Fruit fly (Drosophila melanogaster) whole organism, embryonic: Measurements from ENCODE around the gene TbCMF46.

Experiments
- Awh ChIP-seq: fragments of 200-800 bp; sonication (Bioruptor generic); IDR thresholded peaks from 2 replicates; pipeline ENCODE4, ENCODE4 v1.3.6; 2022; ENCODE audit warnings: missing biosample characterization, missing genetic modification characterization
- CG10543 ChIP-seq: fragments of 200-800 bp; sonication (Bioruptor generic); optimal IDR thresholded peaks from 3 replicates; lab custom pipeline; 2017; ENCODE audit warnings: missing biosample characterization, mild to moderate bottlenecking, missing genetic modification characterization, moderate library complexity
- CG11504 ChIP-seq: fragments of 200-800 bp; sonication (Bioruptor generic); optimal IDR thresholded peaks from 3 replicates; lab custom pipeline; 2019; ENCODE audit warnings: missing biosample characterization, mild to moderate bottlenecking, missing genetic modification characterization, moderate library complexity
- CG11696 ChIP-seq: fragments of 200-800 bp; sonication (Bioruptor generic); IDR thresholded peaks from 2 replicates; pipeline ENCODE4 v1.3.6; 2022; ENCODE audit warnings: missing biosample characterization, missing genetic modification characterization
- CG11723 ChIP-seq: fragments of 200-800 bp; sonication (Bioruptor generic); optimal IDR thresholded peaks from 2 replicates; lab custom pipeline; 2017; ENCODE audit warnings: missing biosample characterization, mild to moderate bottlenecking, missing genetic modification characterization
- CG12155 ChIP-seq: fragments of 200-800 bp; sonication (Bioruptor generic); optimal IDR thresholded peaks from 3 replicates; lab custom pipeline; 2016; ENCODE audit warnings: missing biosample characterization, missing genetic modification characterization
- CG12391 ChIP-seq: fragments of 200-800 bp; sonication (Bioruptor generic); optimal IDR thresholded peaks from 3 replicates; lab custom pipeline; 2018; ENCODE audit warnings: missing biosample characterization, mild to moderate bottlenecking, missing genetic modification characterization, moderate library complexity
- CG1529 ChIP-seq: fragments of 200-800 bp; sonication (Bioruptor generic); optimal IDR thresholded peaks from 3 replicates; lab custom pipeline; 2018; ENCODE audit warnings: missing biosample characterization, missing genetic modification characterization
- CG15479 ChIP-seq: fragments of 200-800 bp; sonication (Bioruptor generic); optimal IDR thresholded peaks from 3 replicates; lab custom pipeline; 2019; ENCODE audit warnings: missing biosample characterization, mild to moderate bottlenecking, missing genetic modification characterization, moderate library complexity
- CG17802 ChIP-seq: fragments of 200-800 bp; sonication (Bioruptor generic); optimal IDR thresholded peaks from 2 replicates; lab custom pipeline; 2018; ENCODE audit warnings: missing biosample characterization, mild to moderate bottlenecking, missing genetic modification characterization, moderate library complexity
- CG18011 ChIP-seq: fragments of 200-800 bp; sonication (Bioruptor generic); optimal IDR thresholded peaks from 2 replicates; lab custom pipeline; 2017; ENCODE audit warnings: missing biosample characterization, missing genetic modification characterization, mild to moderate bottlenecking, moderate library complexity, missing genotype
- CG2875 ChIP-seq: fragments of 200-800 bp; sonication (Bioruptor generic); optimal IDR thresholded peaks from 2 replicates; lab custom pipeline; 2017; ENCODE audit warnings: missing biosample characterization, mild to moderate bottlenecking, missing genetic modification characterization, missing genetic modification reagents
- CG32767 ChIP-seq: fragments of 200-800 bp; sonication (Bioruptor generic); IDR thresholded peaks from 2 replicates; pipeline ENCODE4 v1.3.6; 2022; ENCODE audit warnings: missing biosample characterization, missing genetic modification characterization
- CG4424 ChIP-seq: fragments of 200-800 bp; sonication (Bioruptor generic); optimal IDR thresholded peaks from 3 replicates; lab custom pipeline; 2016; ENCODE audit warnings: missing biosample characterization, missing genetic modification characterization
- CG5245 ChIP-seq: fragments of 200-800 bp; sonication (Bioruptor generic); optimal IDR thresholded peaks from 3 replicates; lab custom pipeline; 2016; ENCODE audit warnings: missing biosample characterization, missing genetic modification characterization
- CG6765 ChIP-seq: fragments of 200-800 bp; sonication (Bioruptor generic); optimal IDR thresholded peaks from 3 replicates; lab custom pipeline; 2017; ENCODE audit warnings: missing biosample characterization, mild to moderate bottlenecking, missing genetic modification characterization
- CG6791 ChIP-seq: fragments of 200-800 bp; sonication (Bioruptor generic); IDR thresholded peaks from 3 replicates; pipeline ENCODE4 v1.3.6; 2022; ENCODE audit warnings: missing biosample characterization, missing genetic modification characterization; ENCODE audit not compliant: partially characterized antibody
- CG7271 ChIP-seq: fragments of 200-800 bp; sonication (Bioruptor generic); optimal IDR thresholded peaks from 2 replicates; lab custom pipeline; 2018; ENCODE audit warnings: missing biosample characterization, mild to moderate bottlenecking, missing genetic modification characterization, moderate library complexity
- CG7928 ChIP-seq: fragments of 200-800 bp; sonication (Bioruptor generic); optimal IDR thresholded peaks from 2 replicates; lab custom pipeline; 2017; ENCODE audit warnings: missing biosample characterization, mild to moderate bottlenecking, missing genetic modification characterization
- Hr3 ChIP-seq: fragments of 200-800 bp; sonication (Bioruptor generic); optimal IDR thresholded peaks from 3 replicates; lab custom pipeline; 2016; ENCODE audit warnings: missing biosample characterization, missing genetic modification characterization
- Hsf ChIP-seq: fragments of 200-800 bp; sonication (Bioruptor generic); optimal IDR thresholded peaks from 3 replicates; lab custom pipeline; 2016; ENCODE audit warnings: missing biosample characterization, missing genetic modification characterization
- Nf-YA ChIP-seq: fragments of 200-800 bp; sonication (Bioruptor generic); IDR thresholded peaks from 2 replicates; pipeline ENCODE4 v1.3.6; 2022; ENCODE audit warnings: missing biosample characterization, missing genetic modification characterization
- Oaz ChIP-seq: fragments of 200-800 bp; sonication (Bioruptor generic); IDR thresholded peaks from 2 replicates; pipeline ENCODE4 v1.3.6; 2022; ENCODE audit warnings: missing biosample characterization, missing genetic modification characterization
- Oli ChIP-seq: fragments of 200-800 bp; sonication (Bioruptor generic); optimal IDR thresholded peaks from 2 replicates; lab custom pipeline; 2018; ENCODE audit warnings: missing biosample characterization, mild to moderate bottlenecking, missing genetic modification characterization, moderate library complexity
- Six4 ChIP-seq: fragments of 200-800 bp; sonication (Bioruptor generic); optimal IDR thresholded peaks from 2 replicates; lab custom pipeline; 2016; ENCODE audit warnings: missing biosample characterization, missing genetic modification characterization
- Sox100B ChIP-seq: fragments of 200-800 bp; sonication (Bioruptor generic); optimal IDR thresholded peaks from 3 replicates; lab custom pipeline; 2018; ENCODE audit warnings: missing biosample characterization, mild to moderate bottlenecking, missing genetic modification characterization
- YL-1 ChIP-seq: fragments of 200-800 bp; sonication (Bioruptor generic); optimal IDR thresholded peaks from 3 replicates; lab custom pipeline; 2017; ENCODE audit warnings: missing biosample characterization, mild to moderate bottlenecking, missing genetic modification characterization
- ara ChIP-seq: fragments of 200-800 bp; sonication (Bioruptor generic); IDR thresholded peaks from 2 replicates; pipeline ENCODE4 v1.3.6; 2022; ENCODE audit warnings: missing biosample characterization, missing genetic modification characterization
- corto ChIP-seq: fragments of 200-800 bp; sonication (Bioruptor generic); optimal IDR thresholded peaks from 2 replicates; lab custom pipeline; 2016; ENCODE audit warnings: missing biosample characterization, mild to moderate bottlenecking, missing genetic modification characterization, moderate library complexity
- cwo ChIP-seq: fragments of 200-800 bp; sonication (Bioruptor generic); optimal IDR thresholded peaks from 3 replicates; lab custom pipeline; 2017; ENCODE audit warnings: missing biosample characterization, missing genetic modification characterization, mild to moderate bottlenecking, moderate library complexity, missing genetic modification reagents
- dmrt99B ChIP-seq: fragments of 200-800 bp; sonication (Bioruptor generic); optimal IDR thresholded peaks from 2 replicates; lab custom pipeline; 2018; ENCODE audit warnings: missing biosample characterization, mild to moderate bottlenecking, missing genetic modification characterization, moderate library complexity
- en ChIP-seq: fragments of 200-800 bp; sonication (Bioruptor generic); optimal IDR thresholded peaks from 2 replicates; lab custom pipeline; 2016; ENCODE audit warnings: missing biosample characterization, missing genetic modification characterization
- exex ChIP-seq: fragments of 200-800 bp; sonication (Bioruptor generic); optimal IDR thresholded peaks from 4 replicates; lab custom pipeline; 2018; ENCODE audit warnings: missing biosample characterization, mild to moderate bottlenecking, missing genetic modification characterization, moderate library complexity
- gce ChIP-seq: fragments of 200-800 bp; sonication (Bioruptor generic); IDR thresholded peaks from 3 replicates; pipeline ENCODE4 v1.3.6; 2022; ENCODE audit warnings: missing biosample characterization, missing genetic modification characterization
- grn ChIP-seq: fragments of 200-800 bp; sonication (Bioruptor generic); optimal IDR thresholded peaks from 3 replicates; lab custom pipeline; 2017; ENCODE audit warnings: missing biosample characterization, missing genetic modification characterization
- gt ChIP-seq: fragments of 200-800 bp; sonication (Bioruptor generic); IDR thresholded peaks from 2 replicates; pipeline ENCODE4 v1.3.6; 2022; ENCODE audit warnings: missing biosample characterization, missing genetic modification characterization
- knrl ChIP-seq: fragments of 200-800 bp; sonication (Bioruptor generic); IDR thresholded peaks from 3 replicates; pipeline ENCODE4 v1.3.6; 2022; ENCODE audit warnings: missing biosample characterization, missing genetic modification characterization; ENCODE audit not compliant: partially characterized antibody
- lmd ChIP-seq: fragments of 200-800 bp; sonication (Bioruptor generic); IDR thresholded peaks from 2 replicates; pipeline ENCODE4 v1.3.6; 2022; ENCODE audit warnings: missing biosample characterization, missing genetic modification characterization
- odd ChIP-seq: fragments of 200-800 bp; sonication (Bioruptor generic); optimal IDR thresholded peaks from 2 replicates; lab custom pipeline; 2017; ENCODE audit warnings: missing biosample characterization, mild to moderate bottlenecking, missing genetic modification characterization
- peb ChIP-seq: fragments of 200-800 bp; sonication (Bioruptor generic); IDR thresholded peaks from 2 replicates; pipeline ENCODE4 v1.3.6; 2022; ENCODE audit warnings: missing biosample characterization, missing genetic modification characterization
- sd ChIP-seq: fragments of 200-800 bp; sonication (Bioruptor generic); optimal IDR thresholded peaks from 3 replicates; lab custom pipeline; 2018; ENCODE audit warnings: missing biosample characterization, mild to moderate bottlenecking, missing genetic modification characterization, moderate library complexity
- sens ChIP-seq: fragments of 200-800 bp; sonication (Bioruptor generic); peaks from one replicate; lab custom pipeline; 2016; ENCODE audit warnings: missing biosample characterization, missing genetic modification characterization
- sima ChIP-seq: fragments of 200-800 bp; sonication (Bioruptor generic); optimal IDR thresholded peaks from 2 replicates; lab custom pipeline; 2016; ENCODE audit warnings: missing biosample characterization, missing genetic modification characterization
- sna ChIP-seq: fragments of 200-800 bp; sonication (Bioruptor generic); IDR thresholded peaks from 2 replicates; pipeline ENCODE4 v1.3.6; 2022; ENCODE audit warnings: missing biosample characterization, missing genetic modification characterization; ENCODE audit not compliant: partially characterized antibody
- so ChIP-seq: fragments of 200-800 bp; sonication (Bioruptor generic); IDR thresholded peaks from 3 replicates; pipeline ENCODE4 v1.3.6; 2022; ENCODE audit warnings: missing biosample characterization, missing genetic modification characterization
- stwl ChIP-seq: fragments of 200-800 bp; sonication (Bioruptor generic); optimal IDR thresholded peaks from 3 replicates; lab custom pipeline; 2018; ENCODE audit warnings: missing biosample characterization, mild to moderate bottlenecking, missing genetic modification characterization, moderate library complexity
- sug ChIP-seq: fragments of 200-800 bp; optimal IDR thresholded peaks from 2 replicates; lab custom pipeline; 2019; ENCODE audit warnings: missing biosample characterization, mild to moderate bottlenecking, missing genetic modification characterization, moderate library complexity
- tna ChIP-seq: fragments of 200-800 bp; sonication (Bioruptor generic); IDR thresholded peaks from 2 replicates; pipeline ENCODE4 v1.3.6; 2022; ENCODE audit warnings: missing biosample characterization, missing genetic modification characterization; ENCODE audit not compliant: partially characterized antibody
- trem ChIP-seq: fragments of 200-800 bp; optimal IDR thresholded peaks from 3 replicates; lab custom pipeline; 2019; ENCODE audit warnings: missing biosample characterization, mild to moderate bottlenecking, missing genetic modification characterization, moderate library complexity
- wor ChIP-seq: fragments of 200-800 bp; sonication (Bioruptor generic); IDR thresholded peaks from 2 replicates; pipeline ENCODE4 v1.3.6; 2022; ENCODE audit warnings: missing biosample characterization, missing genetic modification characterization
- yki ChIP-seq: fragments of >200 bp; optimal IDR thresholded peaks from 3 replicates; lab custom pipeline; 2018
- zen ChIP-seq: fragments of 200-800 bp; sonication (Bioruptor generic); optimal IDR thresholded peaks from 3 replicates; lab custom pipeline; 2018; ENCODE audit warnings: missing biosample characterization, mild to moderate bottlenecking, missing genetic modification characterization, moderate library complexity

The TbCMF46 gene

dm6 chr2L:9890576-9890975, 34.1 kb downstream of the TbCMF46 start, which contains the start of the genes CG34183 and CG4537 (continued):
- TF ChIP-seq exex (tag; lab: Kevin White, UChicago) (no peak), gt (GFP tag; lab: Robert Waterston, UW) (no peak), CG7271 (no peak), CG10543 (GFP tag; lab: Kevin White, UChicago) (no peak), CG4424 (GFP tag; lab: Kevin White, UChicago) (no peak), sima (GFP tag; lab: Kevin White, UChicago) (no peak), grn (GFP tag; lab: Kevin White, UChicago) (no peak), ara (GFP tag; lab: Robert Waterston, UW) (no peak), CG5245 (no peak), CG17802 (tag; lab: Kevin White, UChicago) (no peak), Sox100B (no peak), knrl (GFP tag; lab: Robert Waterston, UW) (peak; percentile 85), en (GFP tag; lab: Kevin White, UChicago) (no peak), sd (tag; lab: Kevin White, UChicago) (peak; percentile 82), Oli (tag; lab: Kevin White, UChicago) (no peak), Awh (no peak), CG15479 (GFP tag; lab: Kevin White, UChicago) (no peak), peb (GFP tag; lab: Robert Waterston, UW) (no peak), CG12155 (GFP tag; lab: Kevin White, UChicago) (no peak), so (no peak), CG7928 (no peak), sug (tag; lab: Kevin White, UChicago) (no peak), CG12391 (tag; lab: Kevin White, UChicago) (no peak), CG11723 (no peak), Six4 (no peak), YL-1 (peak; percentile 67), sna (GFP tag; lab: Robert Waterston, UW) (peak; percentile 89), corto (GFP tag; lab: Kevin White, UChicago) (no peak), Hsf (GFP tag; lab: Kevin White, UChicago) (no peak), CG11696 (no peak), CG2875 (GFP tag; lab: Kevin White, UChicago) (no peak), cwo (GFP tag; lab: Kevin White, UChicago) (no peak), stwl (tag; lab: Kevin White, UChicago) (peak; percentile 94), lmd (GFP tag; lab: Robert Waterston, UW) (no peak), zen (tag; lab: Kevin White, UChicago) (no peak), trem (tag; lab: Kevin White, UChicago) (peak; percentile 44), gce (GFP tag; lab: Robert Waterston, UW) (no peak), odd (GFP tag; lab: Kevin White, UChicago) (no peak), CG18011 (GFP tag; lab: Kevin White, UChicago) (no peak), CG6791 (GFP tag; lab: Robert Waterston, UW) (peak; percentile 93), dmrt99B (tag; lab: Kevin White, UChicago) (no peak), CG11504 (no peak), CG32767 (GFP tag; lab: Robert Waterston, UW) (no peak), Nf-YA (GFP tag; lab: Robert Waterston, UW) (no peak), tna (GFP tag; lab: Robert Waterston, UW) (peak; percentile 81), CG1529 (GFP tag; lab: Kevin White, UChicago) (no peak), wor (GFP tag; lab: Robert Waterston, UW) (no peak), sens (peak; percentile 58), Oaz (GFP tag; lab: Robert Waterston, UW) (no peak), yki (no peak), CG6765 (no peak), Hr3 (no peak)
- TF ChIP-seq, all 482 proteins: peak for 76
